Worm (Caenorhabditis elegans) whole organism, midembryonic: ENCODE data around the gene F36D4.4.

Experiments used
- T22C8.4 ChIP-seq: fragments of 200-800 bp; sonication (Bioruptor generic); IDR thresholded peaks from 2 replicates; pipeline ENCODE4 v1.3.6; 2022; ENCODE audit warnings: missing genetic modification characterization, missing compliant biosample characterization
- cog-1 ChIP-seq: sonication (generic microtip); optimal IDR thresholded peaks from 2 replicates; lab custom pipeline; 2016; ENCODE audit warnings: missing genetic modification characterization, missing compliant biosample characterization
- flt-1 ChIP-seq: fragments of 200-800 bp; sonication (Bioruptor generic); IDR thresholded peaks from 2 replicates; pipeline ENCODE4 v1.3.6; 2022; ENCODE audit warnings: missing genetic modification characterization, missing compliant biosample characterization
- klf-2 ChIP-seq: fragments of 200-800 bp; sonication (Bioruptor generic); conservative IDR thresholded peaks from 2 replicates; pipeline ENCODE4 v1.3.6; 2022; ENCODE audit warnings: missing genetic modification reagents, missing genetic modification characterization, missing compliant biosample characterization
- med-1 ChIP-seq: sonication (generic microtip); optimal IDR thresholded peaks from 2 replicates; lab custom pipeline; 2017; ENCODE audit warnings: missing genetic modification characterization, mild to moderate bottlenecking, missing compliant biosample characterization, antibody characterized with exemption, missing genetic modification reagents; ENCODE audit not compliant: insufficient read depth
- ref-1 ChIP-seq: fragments of 200-800 bp; sonication (Bioruptor generic); conservative IDR thresholded peaks from 2 replicates; pipeline ENCODE4 v1.3.6; 2022; ENCODE audit warnings: missing genetic modification reagents, missing genetic modification characterization, missing compliant biosample characterization
- ztf-23 ChIP-seq: fragments of 200-800 bp; sonication (Bioruptor generic); IDR thresholded peaks from 2 replicates; pipeline ENCODE4 v1.3.6; 2022; ENCODE audit warnings: missing genetic modification reagents, missing genetic modification characterization, missing compliant biosample characterization
- ztf-29 ChIP-seq: fragments of 200-800 bp; sonication (Bioruptor generic); IDR thresholded peaks from 2 replicates; pipeline ENCODE4 v1.3.6; 2022; ENCODE audit warnings: missing genetic modification reagents, missing genetic modification characterization, missing compliant biosample characterization

ce11 chrV:9355371-9355770, 59.0 kb downstream of the F36D4.4 start, which contains the start of gene ttr-40:
- TF ChIP-seq ztf-29 (GFP tag; lab: Robert Waterston, UW): no peak
- TF ChIP-seq ref-1: no peak
- no peak for TF ChIP-seq cog-1 (tag; lab: Kevin White, UChicago)
- TF ChIP-seq klf-2 (GFP tag; lab: Robert Waterston, UW): no peak
- TF ChIP-seq flt-1 (GFP tag; lab: Robert Waterston, UW): no peak
- TF ChIP-seq med-1 (GFP tag; lab: Kevin White, UChicago): no peak
- TF ChIP-seq ztf-23 (GFP tag; lab: Robert Waterston, UW): no peak
- TF ChIP-seq T22C8.4 (GFP tag; lab: Robert Waterston, UW): no peak
